Worm (Caenorhabditis elegans): ENCODE data around the gene T26A8.4.
A peak's percentile ranks its signal among the peaks of the same experiment; 100 is the strongest.

T26A8.4 gene

DNA sequence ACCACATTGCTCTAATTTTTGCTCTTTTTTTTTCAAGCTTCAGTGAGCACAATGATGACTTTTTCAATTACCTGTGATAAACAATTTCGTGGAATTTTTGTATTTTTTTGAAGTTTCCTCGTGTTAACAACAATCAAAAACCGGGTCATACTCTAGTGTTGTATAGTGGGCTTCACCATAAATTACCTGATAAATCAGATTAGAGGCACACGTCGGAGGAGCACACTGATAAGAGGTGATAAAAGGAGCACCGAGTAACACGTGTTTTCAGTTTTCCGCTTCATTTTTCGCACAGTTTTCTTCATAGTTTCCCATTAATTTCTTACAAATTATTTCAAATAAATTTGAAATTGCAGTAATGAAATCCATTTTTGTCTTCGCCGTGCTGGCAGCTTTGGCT is 48.6 kb upstream of the T26A8.4 start, which contains the start of gene spp-8 (continued):
- TF ChIP-seq php-3 (GFP tag; IDR thresholded peaks at IDR 0.05) (peak; percentile 96), lir-3 (tag; optimal IDR thresholded peaks at IDR 0.05) (no peak), lin-38 (GFP tag; IDR thresholded peaks at IDR 0.05) (no peak), pha-4 (GFP tag; IDR thresholded peaks at IDR 0.05) (peak; percentile 45; the same call in 1 of the 2 replicates), pha-4 (tag; optimal IDR thresholded peaks at IDR 0.05) (no peak), jun-1 (tag; optimal IDR thresholded peaks at IDR 0.05) (no peak), mdl-1 (tag; optimal IDR thresholded peaks at IDR 0.05) (peak in 1 of 2 experiments; percentile 74), cey-2 (tag; optimal IDR thresholded peaks at IDR 0.05; ENCODE audit: borderline replicate concordance, insufficient read depth) (no peak), dmd-8 (GFP tag; IDR thresholded peaks at IDR 0.05) (no peak), ceh-44 (GFP tag; IDR thresholded peaks at IDR 0.05) (no peak), set-16 (GFP tag; IDR thresholded peaks at IDR 0.05) (no peak), daf-19 (GFP tag; conservative IDR thresholded peaks at IDR 0.05) (no peak), mxl-3 (GFP tag; optimal IDR thresholded peaks at IDR 0.05) (peak; percentile 74), dmd-6 (GFP tag; IDR thresholded peaks at IDR 0.05) (peak; percentile 94), aha-1 (tag) (no peak), daf-16 (GFP tag; optimal IDR thresholded peaks at IDR 0.05) (no peak), daf-16 (tag; optimal IDR thresholded peaks at IDR 0.05) (peak; percentile 82), ama-1 (optimal IDR thresholded peaks at IDR 0.05) (no peak), dve-1 (tag; optimal IDR thresholded peaks at IDR 0.05; ENCODE audit: insufficient read depth) (peak; percentile 80), D1046.2 (GFP tag; IDR thresholded peaks at IDR 0.05) (no peak), F26F4.8 (GFP tag; conservative IDR thresholded peaks at IDR 0.05) (no peak), lin-39 (tag; optimal IDR thresholded peaks at IDR 0.05) (no peak), skn-1 (tag; optimal IDR thresholded peaks at IDR 0.05) (no peak), fos-1 (tag; optimal IDR thresholded peaks at IDR 0.05) (no peak), ctbp-1 (GFP tag; IDR thresholded peaks at IDR 0.05) (no peak), hif-1 (tag; optimal IDR thresholded peaks at IDR 0.05) (no peak), lin-1 (GFP tag; IDR thresholded peaks at IDR 0.05) (peak; percentile 64; the same call in 1 of the 2 replicates), duxl-1 (tag; optimal IDR thresholded peaks at IDR 0.05; ENCODE audit: poor library complexity) (no peak)

DNA sequence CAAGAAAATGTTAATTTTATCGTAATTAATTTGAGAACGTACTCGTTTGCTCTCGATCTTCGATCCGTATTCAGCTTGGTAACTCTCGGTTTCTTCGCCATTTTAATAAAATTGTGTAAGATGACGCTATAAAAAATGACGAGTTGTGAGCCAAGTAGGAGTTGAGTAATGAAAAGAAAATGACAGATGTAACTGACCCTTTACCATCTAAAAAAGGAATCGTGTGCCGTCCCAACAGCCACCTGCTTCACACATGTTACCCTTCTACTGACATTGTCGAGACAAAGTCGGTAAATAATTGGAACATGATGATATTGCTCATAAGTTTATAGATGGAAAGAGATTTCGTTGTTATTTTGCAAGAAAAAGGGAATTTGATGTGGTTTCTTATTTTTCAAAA is 46.7 kb upstream of the T26A8.4 start, which contains the start of gene hlh-12:
Gene hlh-12, minus strand, starts transcription at position 101 of the 400 bp plus-strand sequence.
- TF ChIP-seq lin-29 (GFP tag; IDR thresholded peaks at IDR 0.05) (no peak), T26A8.4 (GFP tag; IDR thresholded peaks at IDR 0.05) (no peak), D1046.2 (GFP tag; IDR thresholded peaks at IDR 0.05) (no peak), daf-16 (GFP tag; optimal IDR thresholded peaks at IDR 0.05) (no peak), daf-16 (tag; optimal IDR thresholded peaks at IDR 0.05) (no peak), nhr-6 (tag; optimal IDR thresholded peaks at IDR 0.05) (no peak), lin-13 (GFP tag; optimal IDR thresholded peaks at IDR 0.05) (no peak), lim-7 (GFP tag; IDR thresholded peaks at IDR 0.05) (no peak), nhr-77 (tag; optimal IDR thresholded peaks at IDR 0.05) (no peak), zfp-2 (tag; optimal IDR thresholded peaks at IDR 0.05) (no peak), dpl-1 (GFP tag; optimal IDR thresholded peaks at IDR 0.05) (no peak), Y75B8A.6 (GFP tag; IDR thresholded peaks at IDR 0.05) (no peak), fos-1 (tag; optimal IDR thresholded peaks at IDR 0.05) (no peak)

DNA sequence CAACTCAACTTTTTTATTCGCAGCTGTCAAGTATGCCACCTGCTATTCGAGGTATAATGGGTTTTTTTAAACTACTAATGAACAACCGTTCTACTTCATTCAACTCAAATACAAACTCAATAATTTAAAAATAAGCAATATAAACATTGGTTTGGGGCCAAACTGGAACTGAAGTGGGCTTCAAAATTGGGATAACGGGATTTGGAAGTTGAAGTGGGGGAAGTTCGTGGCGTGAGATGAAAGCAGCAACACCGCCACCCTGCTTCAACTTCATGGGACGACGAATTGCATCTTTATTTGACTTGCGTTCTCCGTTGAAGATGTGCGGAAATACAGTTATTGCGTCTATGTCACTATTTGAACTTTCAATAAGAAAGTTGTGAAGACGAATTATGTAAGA is 45.8 kb upstream of the T26A8.4 start:
- 0 out of 2 replicates have a peak, but pooled peaks have one; percentile 60 for TF ChIP-seq T26A8.4 (GFP tag; IDR thresholded peaks at IDR 0.05)
- peak in 1 of 2 experiments; percentile 78 for TF ChIP-seq daf-16 (GFP tag; optimal IDR thresholded peaks at IDR 0.05)
- no peak for TF ChIP-seq daf-16 (tag; optimal IDR thresholded peaks at IDR 0.05)
- TF ChIP-seq jun-1 (tag; optimal IDR thresholded peaks at IDR 0.05): no peak
- TF ChIP-seq pqm-1 (tag; optimal IDR thresholded peaks at IDR 0.05): no peak
- TF ChIP-seq daf-19 (GFP tag; conservative IDR thresholded peaks at IDR 0.05): no peak
- 0 out of 2 replicates have a peak, but pooled peaks have one; percentile 15 for TF ChIP-seq Y75B8A.6 (GFP tag; IDR thresholded peaks at IDR 0.05)
- TF ChIP-seq lsy-2 (tag; optimal IDR thresholded peaks at IDR 0.05): no peak
- 0 out of 2 replicates have a peak, but pooled peaks have one; percentile 24 for TF ChIP-seq lim-7 (GFP tag; IDR thresholded peaks at IDR 0.05)

Data from whole organism, L4 larva.